Fruit fly (Drosophila melanogaster) whole organism, larva: ENCODE measurements around the gene CG6216.

Experiments used
- noc ChIP-seq: fragments of 200-800 bp; sonication (Bioruptor generic); optimal IDR thresholded peaks from 3 replicates; lab custom pipeline; 2019; ENCODE audit warnings: missing biosample characterization, mild to moderate bottlenecking, missing genetic modification characterization, moderate library complexity

Gene CG6216

dm6 chr3L:11119396-11119900 is 31.1 kb downstream of the CG6216 start:
- TF ChIP-seq noc (tag; lab: Kevin White, UChicago): no peak

- peak; percentile 38 for TF ChIP-seq noc (tag; lab: Kevin White, UChicago)
Observed at dm6 chr3L:11118627-11119395, 31.8 kb downstream of the CG6216 start.

DNA sequence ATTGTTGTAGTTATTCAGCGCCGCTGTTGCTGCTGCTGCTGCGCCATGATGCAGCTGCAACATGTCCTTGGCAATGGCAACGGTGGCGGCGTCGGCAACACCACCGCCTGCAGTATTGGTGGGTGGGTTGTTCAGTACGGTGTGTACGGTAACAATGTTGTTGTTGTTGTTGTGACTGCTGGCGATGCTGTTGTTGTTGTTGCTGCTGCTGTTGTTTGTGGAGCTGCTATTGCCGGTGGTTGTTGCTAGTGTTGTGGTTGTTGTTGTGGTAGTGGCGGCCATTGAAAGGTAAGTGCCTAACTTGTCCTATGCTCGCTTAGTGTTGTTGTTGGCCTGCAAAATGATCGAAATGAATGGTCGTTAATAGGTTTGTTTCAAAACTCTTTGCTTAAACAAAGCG is 32.9 kb downstream of the CG6216 start:
- no peak for TF ChIP-seq noc (tag; lab: Kevin White, UChicago)

DNA sequence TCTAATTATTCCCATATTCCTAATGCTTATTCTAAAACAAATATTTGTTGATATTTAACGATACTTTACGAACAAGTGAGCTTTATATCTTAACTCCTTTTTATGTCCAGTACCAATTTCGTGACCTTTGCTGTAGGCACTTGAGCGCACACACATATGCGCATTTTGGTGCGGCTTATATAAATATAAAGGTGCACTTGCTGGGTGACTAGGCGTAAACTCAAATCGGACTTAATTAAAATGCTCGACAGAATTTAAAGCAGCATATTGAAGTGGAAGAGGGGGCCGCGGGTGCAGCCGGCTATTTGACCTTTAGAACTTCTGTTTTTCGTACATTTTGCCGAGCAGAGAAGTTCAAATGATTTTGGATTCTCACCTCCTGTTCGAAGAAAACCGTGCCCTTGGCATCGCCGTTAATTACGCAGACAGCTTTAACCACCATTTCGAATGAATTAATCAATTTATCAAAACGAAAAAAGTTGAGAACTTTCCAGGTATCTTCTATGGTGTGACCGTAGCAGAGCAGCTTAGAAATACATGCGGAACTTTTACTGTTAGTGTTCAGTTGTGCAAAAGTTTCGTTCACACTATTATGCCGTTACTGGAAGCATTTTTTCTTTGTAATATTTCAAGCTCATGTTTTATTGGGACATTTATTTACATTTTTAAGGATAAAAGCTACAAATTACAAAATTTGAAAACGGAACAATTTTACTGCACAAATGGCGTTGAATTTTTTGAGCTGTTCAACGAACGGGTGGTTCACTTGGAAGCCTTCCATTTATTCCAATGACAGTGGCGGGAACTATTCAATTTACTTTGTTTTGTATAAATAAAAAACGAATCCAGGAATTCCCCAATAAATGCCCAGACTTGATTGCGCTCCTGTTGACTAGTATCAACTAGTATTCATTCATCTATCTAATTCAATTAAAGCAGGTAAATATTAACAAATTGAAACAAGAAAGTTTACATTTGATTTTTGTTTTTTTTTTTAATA is 37.1 kb downstream of the CG6216 start, which contains the start of gene Sod1:
Gene Sod1, minus strand, starts transcription at position 543 of the 1,000 bp plus-strand sequence.
- TF ChIP-seq noc (tag; lab: Kevin White, UChicago): peak; percentile 44

DNA sequence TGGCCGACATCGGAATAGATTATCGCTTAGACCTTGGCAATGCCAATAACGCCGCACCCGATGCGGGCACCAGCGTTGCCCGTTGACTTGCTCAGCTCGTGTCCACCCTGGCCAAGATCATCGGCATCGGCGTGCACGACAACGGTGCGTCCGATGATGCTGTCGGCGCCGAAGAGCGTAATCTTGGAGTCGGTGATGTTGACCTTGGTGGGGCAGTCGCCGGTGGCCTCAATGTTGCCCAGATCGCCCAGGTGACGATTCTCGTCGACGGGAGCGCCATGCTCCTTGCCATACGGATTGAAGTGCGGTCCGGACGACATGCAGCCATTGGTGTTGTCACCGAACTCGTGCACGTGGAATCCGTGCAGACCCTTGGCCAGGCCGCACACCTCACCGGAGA is 38.2 kb downstream of the CG6216 start:
- no peak for TF ChIP-seq noc (tag; lab: Kevin White, UChicago)

dm6 chr3L:11109454-11109853 is 41.1 kb downstream of the CG6216 start, which contains the start of the genes CG34012 and emei:
Gene CG34012 (minus strand): TSS chr3L:11109505.
Gene emei (plus strand): TSS chr3L:11109690.
- no peak for TF ChIP-seq noc (tag; lab: Kevin White, UChicago)

DNA sequence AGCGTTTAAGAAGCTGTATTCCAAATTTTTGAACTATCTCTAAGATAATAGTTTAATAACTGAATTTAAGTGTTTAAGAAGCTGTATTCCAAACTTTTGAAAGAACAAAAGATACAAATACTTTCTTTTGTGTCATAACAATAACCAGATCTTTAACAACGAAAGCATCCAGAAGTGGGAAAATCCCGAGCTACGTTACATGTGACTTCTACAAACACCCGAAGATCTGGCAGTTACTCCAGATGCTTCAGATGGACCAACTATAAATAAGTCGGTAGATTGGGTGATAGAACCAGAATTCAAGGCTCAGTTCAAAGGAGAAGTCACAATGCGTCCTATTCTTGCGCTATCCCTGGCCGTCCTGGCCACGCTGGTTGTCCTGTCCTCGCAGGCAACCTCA is 42.6 kb downstream of the CG6216 start, which contains the start of gene CG12522:
Gene CG12522, plus strand, starts transcription at position 301 of the 400 bp plus-strand sequence.
- no peak for TF ChIP-seq noc (tag; lab: Kevin White, UChicago)

DNA sequence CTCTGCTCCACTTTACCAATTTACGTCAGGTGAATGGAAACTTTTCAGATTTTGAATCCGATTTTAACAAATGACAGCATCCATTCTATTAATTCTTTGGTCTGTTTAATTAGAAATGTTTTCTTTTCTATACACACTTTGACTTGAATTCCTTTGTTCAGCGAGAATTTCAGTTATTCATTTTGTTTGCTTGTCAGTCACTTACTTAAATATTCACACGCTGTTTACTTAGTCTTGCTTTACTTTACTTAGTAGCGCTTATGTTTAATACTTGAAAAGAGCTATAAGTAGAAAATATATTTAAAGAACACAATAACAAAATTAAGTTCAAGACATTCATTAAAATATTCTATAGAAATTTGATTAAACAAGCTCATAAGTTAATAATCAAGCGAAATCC is 43.2 kb downstream of the CG6216 start, which contains the start of gene CG32073:
Gene CG32073, minus strand, starts transcription at position 151 of the 400 bp plus-strand sequence.
- TF ChIP-seq noc (tag; lab: Kevin White, UChicago): no peak

- TF ChIP-seq noc (tag; lab: Kevin White, UChicago): no peak
Observed at dm6 chr3L:11103773-11104172, 46.8 kb downstream of the CG6216 start, which contains the start of gene CG32071. Gene CG32071 (minus strand): TSS chr3L:11103873.

DNA sequence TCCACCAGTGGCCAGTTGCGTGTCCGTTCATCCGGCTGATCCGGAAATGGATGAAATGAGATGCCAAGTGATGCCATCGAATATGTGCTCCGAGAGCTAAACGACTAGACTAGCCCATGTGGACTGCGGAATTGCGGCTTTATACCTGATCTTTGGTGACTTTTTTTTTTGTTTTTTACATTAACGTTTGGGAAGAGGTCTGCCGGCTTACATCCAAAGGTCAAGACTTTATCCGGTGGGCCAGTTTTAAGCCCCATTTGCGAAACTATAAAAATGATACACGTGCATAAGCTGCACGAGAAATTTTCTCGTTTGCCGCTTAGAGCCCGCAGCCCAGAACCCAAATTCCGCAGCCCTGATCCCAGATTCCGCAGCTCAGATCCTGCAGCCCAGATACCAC is 47.7 kb downstream of the CG6216 start, which contains the start of gene Elo68alpha:
Gene Elo68alpha, minus strand, starts transcription at position 101 of the 400 bp plus-strand sequence.
- no peak for TF ChIP-seq noc (tag; lab: Kevin White, UChicago)

DNA sequence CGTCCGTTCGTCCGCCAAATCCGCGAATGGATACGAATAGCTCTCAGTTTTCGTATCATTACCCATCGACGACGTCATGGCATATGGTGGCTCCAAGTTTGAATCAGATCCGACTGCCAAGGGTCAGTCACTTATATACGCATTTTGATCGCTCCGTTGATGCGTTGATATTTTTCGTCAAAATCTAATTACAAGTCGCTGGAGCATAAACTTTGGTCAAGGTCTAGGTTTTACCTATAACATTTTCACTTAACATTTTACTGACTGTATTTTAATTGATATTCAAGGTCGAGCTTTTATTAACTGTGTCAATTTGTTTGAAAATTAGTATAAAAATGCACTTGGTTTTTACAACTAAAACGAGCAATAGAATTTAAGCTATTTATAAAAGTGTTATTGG is 49.0 kb downstream of the CG6216 start, which contains the start of gene Elo68beta:
Gene Elo68beta, minus strand, starts transcription at position 101 of the 400 bp plus-strand sequence.
- no peak for TF ChIP-seq noc (tag; lab: Kevin White, UChicago)
